Fruit fly (Drosophila melanogaster) whole organism, embryonic: ENCODE data around the gene dmrt11E.

Experiments used
- CG10565 ChIP-seq: fragments of 200-800 bp; sonication (Bioruptor generic); optimal IDR thresholded peaks from 3 replicates; lab custom pipeline; 2016; ENCODE audit warnings: missing biosample characterization, mild to moderate bottlenecking, missing genetic modification characterization
- CG31388 ChIP-seq: fragments of 200-800 bp; sonication (Bioruptor generic); optimal IDR thresholded peaks from 2 replicates; lab custom pipeline; 2016; ENCODE audit warnings: missing biosample characterization, missing genetic modification characterization
- CG4360 ChIP-seq: fragments of 200-800 bp; sonication (Bioruptor generic); IDR thresholded peaks from 2 replicates; pipeline ENCODE4 v1.3.6; 2022; ENCODE audit warnings: missing biosample characterization, missing genetic modification characterization
- Max ChIP-seq: fragments of 200-800 bp; sonication (Bioruptor generic); optimal IDR thresholded peaks from 2 replicates; lab custom pipeline; 2016; ENCODE audit warnings: missing biosample characterization, mild to moderate bottlenecking, missing genetic modification characterization
- Rx ChIP-seq: fragments of 200-800 bp; sonication (Bioruptor generic); IDR thresholded peaks from 2 replicates; pipeline ENCODE4 v1.3.6; 2022; ENCODE audit warnings: missing biosample characterization, missing genetic modification characterization
- fd96Cb ChIP-seq: fragments of 200-800 bp; sonication (Bioruptor generic); optimal IDR thresholded peaks from 2 replicates; lab custom pipeline; 2018; ENCODE audit warnings: missing biosample characterization, mild to moderate bottlenecking, missing genetic modification characterization, moderate library complexity
- h ChIP-seq: fragments of >200 bp; optimal IDR thresholded peaks from 2 replicates; lab custom pipeline; 2017
- sqz ChIP-seq: fragments of 200-800 bp; sonication (Bioruptor generic); optimal IDR thresholded peaks from 3 replicates; lab custom pipeline; 2018; ENCODE audit warnings: missing biosample characterization, mild to moderate bottlenecking, missing genetic modification characterization

dm6 chrX:13323114-13323513 lies 44.9 kb upstream of the dmrt11E start:
- TF ChIP-seq sqz (GFP tag; lab: Kevin White, UChicago): no peak
- TF ChIP-seq h: no peak
- no peak for TF ChIP-seq CG10565 (GFP tag; lab: Kevin White, UChicago)
- peak; percentile 58 for TF ChIP-seq fd96Cb (tag; lab: Kevin White, UChicago)
- TF ChIP-seq CG31388 (GFP tag; lab: Kevin White, UChicago): peak; percentile 46
- no peak for TF ChIP-seq Rx (GFP tag; lab: Robert Waterston, UW)
- no peak for TF ChIP-seq CG4360 (GFP tag; lab: Robert Waterston, UW)
- TF ChIP-seq Max (GFP tag; lab: Kevin White, UChicago): peak; percentile 68
